Worm (Caenorhabditis elegans): Measurements from ENCODE around the gene pho-5.

Gene pho-5

DNA sequence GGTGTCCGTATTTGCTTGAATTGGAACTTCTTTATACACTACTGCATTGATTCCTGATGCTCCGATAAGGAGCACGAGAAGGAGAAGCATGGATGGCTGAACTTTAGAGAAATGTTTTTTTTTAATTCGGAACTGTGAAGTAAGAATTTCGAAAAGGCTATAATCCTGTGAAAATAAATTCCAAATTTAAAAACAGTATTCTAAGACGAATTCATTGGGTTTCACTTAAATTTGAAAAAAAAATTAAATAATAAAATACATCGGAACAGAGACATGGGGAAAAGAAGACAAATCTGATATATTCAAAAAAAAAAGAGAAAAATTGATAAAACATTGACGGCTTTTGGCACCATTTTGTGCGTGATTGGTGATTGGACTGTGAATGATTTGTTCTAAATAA, at the start of gene pho-5:
Gene pho-5, minus strand, starts transcription at position 101 of the 400 bp plus-strand sequence.
- TF ChIP-seq hlh-30 (tag; optimal IDR thresholded peaks at IDR 0.05; ENCODE audit: insufficient read depth) (no peak), pag-3 (tag; optimal IDR thresholded peaks at IDR 0.05; ENCODE audit: borderline replicate concordance) (no peak), npax-4 (tag; optimal IDR thresholded peaks at IDR 0.05) (no peak)

DNA sequence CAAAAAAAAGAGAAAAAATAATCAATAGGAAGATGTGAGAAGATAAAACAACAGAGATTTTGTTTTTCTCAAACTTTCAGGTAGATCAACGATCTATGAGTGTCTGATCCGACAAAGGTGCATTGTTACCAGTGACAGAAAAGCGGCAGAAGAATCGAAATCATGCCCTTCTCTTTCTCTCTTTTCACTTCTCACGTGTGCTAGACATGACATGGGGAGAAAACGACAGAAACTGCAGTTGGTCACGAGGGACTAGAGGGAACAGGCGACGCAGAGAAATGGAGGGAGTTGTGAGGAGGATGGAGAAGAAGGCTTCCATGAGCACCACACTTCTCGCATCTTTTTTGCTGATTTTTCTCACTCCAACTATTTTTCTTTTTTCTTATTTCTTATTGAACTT, 49.5 kb upstream of the pho-5 start, which contains the start of gene F56C9.10:
Gene F56C9.10, minus strand, starts transcription at position 97 of the 400 bp plus-strand sequence.
- TF ChIP-seq T23F11.4 (GFP tag; optimal IDR thresholded peaks at IDR 0.05) (no peak), pag-3 (tag; optimal IDR thresholded peaks at IDR 0.05; ENCODE audit: borderline replicate concordance) (no peak), tbx-2 (tag; optimal IDR thresholded peaks at IDR 0.05) (peak; percentile 57), ceh-45 (GFP tag; IDR thresholded peaks at IDR 0.05) (no peak), unc-55 (GFP tag; optimal IDR thresholded peaks at IDR 0.05) (peak; percentile 89), hlh-8 (tag; optimal IDR thresholded peaks at IDR 0.05) (peak; percentile 51), hlh-30 (tag; optimal IDR thresholded peaks at IDR 0.05; ENCODE audit: insufficient read depth) (peak; percentile 99), ttx-3 (tag; optimal IDR thresholded peaks at IDR 0.05) (no peak), ahr-1 (tag; optimal IDR thresholded peaks at IDR 0.05) (no peak), F13H6.1 (tag; optimal IDR thresholded peaks at IDR 0.05) (no peak), gmeb-2 (tag; optimal IDR thresholded peaks at IDR 0.05) (no peak), C38D4.7 (GFP tag; optimal IDR thresholded peaks at IDR 0.05) (no peak), madf-2 (tag; optimal IDR thresholded peaks at IDR 0.05) (no peak), ref-2 (tag; optimal IDR thresholded peaks at IDR 0.05) (peak; percentile 37), hlh-13 (GFP tag; optimal IDR thresholded peaks at IDR 0.05) (no peak), zip-5 (tag; optimal IDR thresholded peaks at IDR 0.05) (no peak), ceh-6 (GFP tag; optimal IDR thresholded peaks at IDR 0.05) (no peak), ceh-31 (tag; optimal IDR thresholded peaks at IDR 0.05) (peak; percentile 56), ceh-48 (tag; optimal IDR thresholded peaks at IDR 0.05) (peak; percentile 9), eyg-1 (tag; optimal IDR thresholded peaks at IDR 0.05) (no peak), ceh-18 (tag; optimal IDR thresholded peaks at IDR 0.05) (peak; percentile 93), ceh-2 (tag; optimal IDR thresholded peaks at IDR 0.05) (no peak), nhr-232 (tag; optimal IDR thresholded peaks at IDR 0.05) (no peak), ceh-30 (tag; optimal IDR thresholded peaks at IDR 0.05) (no peak), rnt-1 (tag; optimal IDR thresholded peaks at IDR 0.05) (peak; percentile 32), unc-3 (GFP tag; conservative IDR thresholded peaks at IDR 0.05) (no peak), unc-3 (tag; optimal IDR thresholded peaks at IDR 0.05) (no peak), Y22D7AL.16 (tag; optimal IDR thresholded peaks at IDR 0.05) (no peak), ceh-14 (tag; optimal IDR thresholded peaks at IDR 0.05) (no peak), sdc-2 (tag; optimal IDR thresholded peaks at IDR 0.05) (peak; percentile 2), fkh-10 (GFP tag; optimal IDR thresholded peaks at IDR 0.05) (no peak), pax-1 (tag; optimal IDR thresholded peaks at IDR 0.05) (no peak), syd-9 (tag; optimal IDR thresholded peaks at IDR 0.05) (no peak), pros-1 (tag; optimal IDR thresholded peaks at IDR 0.05) (peak; percentile 54), nfya-1 (tag; optimal IDR thresholded peaks at IDR 0.05) (peak; percentile 76), ztf-16 (tag; optimal IDR thresholded peaks at IDR 0.05) (no peak), fkh-6 (tag; optimal IDR thresholded peaks at IDR 0.05) (no peak), lim-6 (tag; optimal IDR thresholded peaks at IDR 0.05) (no peak), npax-4 (tag; optimal IDR thresholded peaks at IDR 0.05) (no peak), ceh-19 (GFP tag; optimal IDR thresholded peaks at IDR 0.05) (no peak), odd-2 (tag; optimal IDR thresholded peaks at IDR 0.05) (no peak), pqm-1 (tag; optimal IDR thresholded peaks at IDR 0.05) (no peak), tbx-7 (tag; optimal IDR thresholded peaks at IDR 0.05) (no peak)

Data from whole organism, late embryonic.